Fruit fly (Drosophila melanogaster) whole organism, embryonic: ENCODE measurements around the gene CG16719.

ENCODE experiments used
- Abd-B ChIP-seq: fragments of 200-800 bp; sonication (Bioruptor generic); optimal IDR thresholded peaks from 2 replicates; lab custom pipeline; 2018; ENCODE audit warnings: missing biosample characterization, mild to moderate bottlenecking, missing genetic modification characterization, moderate library complexity
- CG10147 ChIP-seq: fragments of 200-800 bp; sonication (Bioruptor generic); optimal IDR thresholded peaks from 2 replicates; lab custom pipeline; 2019; ENCODE audit warnings: missing biosample characterization, mild to moderate bottlenecking, missing genetic modification characterization, moderate library complexity
- CG10366 ChIP-seq: fragments of 200-800 bp; sonication (Bioruptor generic); IDR thresholded peaks from 2 replicates; pipeline ENCODE4 v1.3.6; 2022; ENCODE audit warnings: missing biosample characterization, missing genetic modification characterization
- CG10431 ChIP-seq: fragments of 200-800 bp; sonication (Bioruptor generic); optimal IDR thresholded peaks from 3 replicates; lab custom pipeline; 2018; ENCODE audit warnings: missing biosample characterization, mild to moderate bottlenecking, missing genetic modification characterization
- CG1233 ChIP-seq: fragments of 200-800 bp; sonication (Bioruptor generic); optimal IDR thresholded peaks from 4 replicates; lab custom pipeline; 2018; ENCODE audit warnings: missing biosample characterization, mild to moderate bottlenecking, missing genetic modification characterization
- CG12942 ChIP-seq: fragments of 200-800 bp; sonication (Bioruptor generic); optimal IDR thresholded peaks from 3 replicates; lab custom pipeline; 2016; ENCODE audit warnings: missing biosample characterization, missing genetic modification characterization
- CG13775 ChIP-seq: fragments of 200-800 bp; sonication (Bioruptor generic); optimal IDR thresholded peaks from 3 replicates; lab custom pipeline; 2017; ENCODE audit warnings: missing biosample characterization, mild to moderate bottlenecking, missing genetic modification characterization
- CG13894 ChIP-seq: fragments of 200-800 bp; sonication (Bioruptor generic); optimal IDR thresholded peaks from 3 replicates; lab custom pipeline; 2018; ENCODE audit warnings: missing biosample characterization, mild to moderate bottlenecking, missing genetic modification characterization, moderate library complexity
- CG14710 ChIP-seq: fragments of 200-800 bp; sonication (Bioruptor generic); optimal IDR thresholded peaks from 3 replicates; lab custom pipeline; 2019; ENCODE audit warnings: missing biosample characterization, mild to moderate bottlenecking, missing genetic modification characterization, moderate library complexity
- CG17385 ChIP-seq: fragments of 200-800 bp; sonication (Bioruptor generic); optimal IDR thresholded peaks from 3 replicates; lab custom pipeline; 2018; ENCODE audit warnings: missing biosample characterization, mild to moderate bottlenecking, missing genetic modification characterization
- CG18011 ChIP-seq: fragments of 200-800 bp; sonication (Bioruptor generic); optimal IDR thresholded peaks from 2 replicates; lab custom pipeline; 2017; ENCODE audit warnings: missing biosample characterization, missing genetic modification characterization, mild to moderate bottlenecking, moderate library complexity, missing genotype
- CG18476 ChIP-seq: fragments of 200-800 bp; sonication (Bioruptor generic); optimal IDR thresholded peaks from 2 replicates; lab custom pipeline; 2016; ENCODE audit warnings: missing biosample characterization, mild to moderate bottlenecking, missing genetic modification characterization
- CG3065 ChIP-seq: fragments of 200-800 bp; sonication (Bioruptor generic); optimal IDR thresholded peaks from 2 replicates; lab custom pipeline; 2016; ENCODE audit warnings: missing biosample characterization, missing genetic modification characterization
- CG33557 ChIP-seq: fragments of 200-800 bp; sonication (Bioruptor generic); optimal IDR thresholded peaks from 2 replicates; lab custom pipeline; 2019; ENCODE audit warnings: missing biosample characterization, mild to moderate bottlenecking, missing genetic modification characterization, moderate library complexity
- CG3847 ChIP-seq: fragments of 200-800 bp; sonication (Bioruptor generic); IDR thresholded peaks from 2 replicates; pipeline ENCODE4 v1.3.6; 2022; ENCODE audit warnings: missing biosample characterization, missing genetic modification characterization
- CG4424 ChIP-seq: fragments of 200-800 bp; sonication (Bioruptor generic); optimal IDR thresholded peaks from 3 replicates; lab custom pipeline; 2016; ENCODE audit warnings: missing biosample characterization, missing genetic modification characterization
- CG4730 ChIP-seq: fragments of 200-800 bp; sonication (Bioruptor generic); IDR thresholded peaks from 2 replicates; pipeline ENCODE4 v1.3.6; 2022; ENCODE audit warnings: missing biosample characterization, missing genetic modification characterization
- CG8924 ChIP-seq: fragments of 200-800 bp; optimal IDR thresholded peaks from 3 replicates; lab custom pipeline; 2019; ENCODE audit warnings: missing biosample characterization, mild to moderate bottlenecking, missing genetic modification characterization, moderate library complexity
- CG9727 ChIP-seq: fragments of 200-800 bp; sonication (Bioruptor generic); optimal IDR thresholded peaks from 3 replicates; lab custom pipeline; 2017; ENCODE audit warnings: missing biosample characterization, mild to moderate bottlenecking, missing genetic modification characterization
- CG9797 ChIP-seq: fragments of 200-800 bp; sonication (Bioruptor generic); optimal IDR thresholded peaks from 3 replicates; lab custom pipeline; 2018; ENCODE audit warnings: missing biosample characterization, mild to moderate bottlenecking, missing genetic modification characterization
- CG9932 ChIP-seq: fragments of 200-800 bp; sonication (Bioruptor generic); IDR thresholded peaks from 2 replicates; pipeline ENCODE4 v1.3.6; 2022; ENCODE audit warnings: missing biosample characterization, missing genetic modification characterization
- CrebB ChIP-seq: fragments of 200-800 bp; sonication (Bioruptor generic); optimal IDR thresholded peaks from 3 replicates; lab custom pipeline; 2018; ENCODE audit warnings: missing biosample characterization, mild to moderate bottlenecking, missing genetic modification characterization
- D19A ChIP-seq: fragments of 200-800 bp; optimal IDR thresholded peaks from 3 replicates; lab custom pipeline; 2019; ENCODE audit warnings: missing biosample characterization, mild to moderate bottlenecking, missing genetic modification characterization, moderate library complexity
- Dfd ChIP-seq, 2 experiments: fragments of >200 bp; optimal IDR thresholded peaks; 2 replicates each; lab custom pipeline; 2017; ENCODE audit warnings: missing biosample characterization in 2 of 2, missing genetic modification characterization in 2 of 2
- Gsc ChIP-seq: fragments of 200-800 bp; sonication (Bioruptor generic); IDR thresholded peaks from 2 replicates; pipeline ENCODE4 v1.3.6; 2022; ENCODE audit warnings: missing biosample characterization, missing genetic modification characterization
- Hand ChIP-seq: fragments of 200-800 bp; sonication (Bioruptor generic); optimal IDR thresholded peaks from 2 replicates; lab custom pipeline; 2017; ENCODE audit warnings: mild to moderate bottlenecking, missing biosample characterization, missing genetic modification reagents, missing genetic modification characterization
- Hsf ChIP-seq: fragments of 200-800 bp; sonication (Bioruptor generic); optimal IDR thresholded peaks from 3 replicates; lab custom pipeline; 2016; ENCODE audit warnings: missing biosample characterization, missing genetic modification characterization
- Lhr ChIP-seq: fragments of 200-800 bp; sonication (Bioruptor generic); optimal IDR thresholded peaks from 3 replicates; lab custom pipeline; 2017; ENCODE audit warnings: mild to moderate bottlenecking, missing biosample characterization, missing genetic modification reagents, missing genetic modification characterization
- NK7.1 ChIP-seq: fragments of 200-800 bp; sonication (Bioruptor generic); optimal IDR thresholded peaks from 3 replicates; lab custom pipeline; 2016; ENCODE audit warnings: missing biosample characterization, missing genetic modification characterization
- Nf-YA ChIP-seq: fragments of 200-800 bp; sonication (Bioruptor generic); IDR thresholded peaks from 2 replicates; pipeline ENCODE4 v1.3.6; 2022; ENCODE audit warnings: missing biosample characterization, missing genetic modification characterization
- Sin3A ChIP-seq: fragments of >200 bp; optimal IDR thresholded peaks from 2 replicates; lab custom pipeline; 2018
- bsh ChIP-seq, 2 experiments: fragments of 200-800 bp; sonication (Bioruptor generic); optimal IDR thresholded peaks; 2 replicates each; lab custom pipeline; 2017 to 2018; ENCODE audit warnings: mild to moderate bottlenecking in 2 of 2, missing biosample characterization in 2 of 2, missing genetic modification characterization in 2 of 2, moderate library complexity in 1 of 2
- cas ChIP-seq: fragments of 200-800 bp; sonication (Bioruptor generic); IDR thresholded peaks from 2 replicates; pipeline ENCODE4 v1.3.6; 2022; ENCODE audit warnings: missing biosample characterization, missing genetic modification characterization
- cato ChIP-seq: fragments of 200-800 bp; sonication (Bioruptor generic); optimal IDR thresholded peaks from 2 replicates; lab custom pipeline; 2016; ENCODE audit warnings: missing biosample characterization, missing genetic modification characterization, borderline replicate concordance
- crp ChIP-seq, 2 experiments: fragments of 200-800 bp; sonication (Bioruptor generic); optimal IDR thresholded peaks; 2 replicates in 1 of 2; 3 replicates in 1 of 2; lab custom pipeline; 2017; ENCODE audit warnings: missing biosample characterization in 2 of 2, missing genetic modification characterization in 2 of 2, mild to moderate bottlenecking in 1 of 2, moderate library complexity in 1 of 2
- dysf ChIP-seq: fragments of 200-800 bp; sonication (Bioruptor generic); IDR thresholded peaks from 3 replicates; pipeline ENCODE4 v1.3.6; 2022; ENCODE audit warnings: missing biosample characterization, missing genetic modification characterization
- esg ChIP-seq: fragments of 200-800 bp; sonication (Bioruptor generic); conservative IDR thresholded peaks from 2 replicates; pipeline ENCODE4 v1.3.6; 2022; ENCODE audit warnings: missing biosample characterization, missing genetic modification characterization
- hb ChIP-seq: fragments of 200-800 bp; sonication (Bioruptor generic); IDR thresholded peaks from 3 replicates; pipeline ENCODE4 v1.3.6; 2022; ENCODE audit warnings: missing biosample characterization, missing genetic modification characterization; ENCODE audit not compliant: partially characterized antibody
- hbn ChIP-seq: fragments of 200-800 bp; sonication (Bioruptor generic); IDR thresholded peaks from 2 replicates; pipeline ENCODE4 v1.3.6; 2022; ENCODE audit warnings: missing biosample characterization, missing genetic modification characterization; ENCODE audit not compliant: partially characterized antibody
- jing ChIP-seq: fragments of 200-800 bp; sonication (Bioruptor generic); optimal IDR thresholded peaks from 2 replicates; lab custom pipeline; 2018; ENCODE audit warnings: missing biosample characterization, mild to moderate bottlenecking, missing genetic modification characterization
- jumu ChIP-seq: fragments of 200-800 bp; sonication (Bioruptor generic); optimal IDR thresholded peaks from 3 replicates; lab custom pipeline; 2016; ENCODE audit warnings: missing biosample characterization, missing genetic modification characterization
- psq ChIP-seq: fragments of 200-800 bp; sonication (Bioruptor generic); optimal IDR thresholded peaks from 2 replicates; lab custom pipeline; 2017; ENCODE audit warnings: missing biosample characterization, missing genetic modification characterization
- pum ChIP-seq: fragments of 200-800 bp; sonication (Bioruptor generic); optimal IDR thresholded peaks from 2 replicates; lab custom pipeline; 2016; ENCODE audit warnings: missing biosample characterization, missing genetic modification characterization
- scrt ChIP-seq: fragments of 200-800 bp; sonication (Bioruptor generic); optimal IDR thresholded peaks from 2 replicates; lab custom pipeline; 2018; ENCODE audit warnings: missing biosample characterization, mild to moderate bottlenecking, missing genetic modification characterization, moderate library complexity
- slbo ChIP-seq: fragments of 200-800 bp; sonication (Bioruptor generic); IDR thresholded peaks from 2 replicates; pipeline ENCODE4 v1.3.6; 2022; ENCODE audit warnings: missing biosample characterization, missing genetic modification characterization
- sob ChIP-seq: fragments of 200-800 bp; sonication (Bioruptor generic); IDR thresholded peaks from 2 replicates; pipeline ENCODE4 v1.3.6; 2022; ENCODE audit warnings: missing biosample characterization, missing genetic modification characterization
- tgo ChIP-seq: fragments of 200-800 bp; sonication (Bioruptor generic); IDR thresholded peaks from 3 replicates; pipeline ENCODE4 v1.3.6; 2022; ENCODE audit warnings: missing biosample characterization, missing genetic modification characterization
- trh ChIP-seq: fragments of 200-800 bp; sonication (Bioruptor generic); optimal IDR thresholded peaks from 2 replicates; lab custom pipeline; 2016; ENCODE audit warnings: missing biosample characterization, missing genetic modification characterization
- twi ChIP-seq: fragments of 200-800 bp; optimal IDR thresholded peaks from 2 replicates; lab custom pipeline; 2019; ENCODE audit warnings: missing biosample characterization, mild to moderate bottlenecking, missing genetic modification characterization, moderate library complexity
- vvl ChIP-seq: fragments of 200-800 bp; sonication (Bioruptor generic); IDR thresholded peaks from 2 replicates; pipeline ENCODE4 v1.3.6; 2022; ENCODE audit warnings: missing biosample characterization, missing genetic modification characterization
- zfh1 ChIP-seq: fragments of 200-800 bp; sonication (Bioruptor generic); IDR thresholded peaks from 3 replicates; pipeline ENCODE4 v1.3.6; 2022; ENCODE audit warnings: missing biosample characterization, missing genetic modification characterization

CG16719 gene

dm6 chr3L:9718929-9719328 lies 34.0 kb downstream of the CG16719 start, which contains the start of the genes CG18178 and CG14174 (continued):
- TF ChIP-seq crp (GFP tag; optimal IDR thresholded peaks at IDR 0.05; lab: Kevin White, UChicago) (no peak), CG17385 (peak; percentile 66), CG9932 (GFP tag; lab: Robert Waterston, UW) (peak; percentile 85), vvl (GFP tag; lab: Robert Waterston, UW) (peak; percentile 67), CG4730 (no peak; the same call in 1 of the 2 replicates), CG10431 (peak; percentile 42), Hsf (peak; percentile 25), bsh (GFP tag; optimal IDR thresholded peaks at IDR 0.05; lab: Kevin White, UChicago) (peak in 1 of 2 experiments; percentile 72), CG33557 (peak; percentile 73), cas (0 out of 2 replicates have a peak, but pooled peaks have one; percentile 20), Dfd (GFP tag; optimal IDR thresholded peaks at IDR 0.05; lab: Kevin White, UChicago) (no peak), jing (GFP tag; lab: Kevin White, UChicago) (peak; percentile 11), CrebB (tag; lab: Kevin White, UChicago) (peak; percentile 14), Nf-YA (GFP tag; lab: Robert Waterston, UW) (0 out of 2 replicates have a peak, but pooled peaks have one; percentile 18), tgo (GFP tag; lab: Robert Waterston, UW) (peak; percentile 64), CG1233 (GFP tag; lab: Kevin White, UChicago) (peak; percentile 20), zfh1 (GFP tag; lab: Robert Waterston, UW) (peak; percentile 70), CG9797 (GFP tag; lab: Kevin White, UChicago) (peak; percentile 64), jumu (no peak), Abd-B (GFP tag; lab: Kevin White, UChicago) (peak; percentile 67), dysf (GFP tag; lab: Robert Waterston, UW) (peak; percentile 68; the same call in 2 of the 3 replicates), CG3065 (GFP tag; lab: Kevin White, UChicago) (peak; percentile 20), hb (GFP tag; lab: Robert Waterston, UW) (no peak), trh (no peak), hbn (GFP tag; lab: Robert Waterston, UW) (peak; percentile 22; the same call in 1 of the 2 replicates), CG3847 (GFP tag; lab: Robert Waterston, UW) (peak; percentile 78), sob (peak; percentile 80), CG10366 (GFP tag; lab: Robert Waterston, UW) (peak; percentile 56), twi (tag; lab: Kevin White, UChicago) (peak; percentile 76), CG8924 (peak; percentile 80), slbo (peak; percentile 83), psq (peak; percentile 12), Gsc (GFP tag; lab: Robert Waterston, UW) (no peak), CG12942 (peak; percentile 58), CG18011 (GFP tag; lab: Kevin White, UChicago) (peak; percentile 44), CG13775 (GFP tag; lab: Kevin White, UChicago) (peak; percentile 73), Sin3A (lab: Kevin White, UChicago) (peak; percentile 5), D19A (tag; lab: Kevin White, UChicago) (peak; percentile 61), Lhr (peak; percentile 13), CG18476 (GFP tag; lab: Kevin White, UChicago) (peak; percentile 38), esg (peak; percentile 68), cato (GFP tag; lab: Kevin White, UChicago) (peak; percentile 48), NK7.1 (GFP tag; lab: Kevin White, UChicago) (no peak), CG4424 (peak; percentile 74), CG13894 (tag; lab: Kevin White, UChicago) (peak; percentile 78), CG10147 (GFP tag; lab: Kevin White, UChicago) (peak; percentile 80), scrt (GFP tag; lab: Kevin White, UChicago) (no peak), CG14710 (tag; lab: Kevin White, UChicago) (peak; percentile 86), pum (GFP tag; lab: Kevin White, UChicago) (no peak), CG9727 (GFP tag; lab: Kevin White, UChicago) (peak; percentile 56), Hand (GFP tag; lab: Kevin White, UChicago) (peak; percentile 2)
